Fruit fly (Drosophila melanogaster) whole organism, wandering third instar larva: ENCODE results near the gene hiro.

ENCODE experiments used
- Abd-B ChIP-seq: fragments of >200 bp; optimal IDR thresholded peaks from 2 replicates; lab custom pipeline; 2017; ENCODE audit warnings: missing biosample characterization, missing genetic modification characterization
- CG32264 ChIP-seq: fragments of 200-800 bp; sonication (Bioruptor generic); optimal IDR thresholded peaks from 2 replicates; lab custom pipeline; 2016; ENCODE audit warnings: missing biosample characterization, missing genetic modification characterization
- CG9705 ChIP-seq: fragments of 200-800 bp; sonication (Bioruptor generic); optimal IDR thresholded peaks from 2 replicates; lab custom pipeline; 2018; ENCODE audit warnings: missing biosample characterization, mild to moderate bottlenecking, missing genetic modification characterization
- CrebA ChIP-seq: fragments of 200-800 bp; sonication (Bioruptor generic); optimal IDR thresholded peaks from 2 replicates; lab custom pipeline; 2016; ENCODE audit warnings: missing biosample characterization, mild to moderate bottlenecking, missing genetic modification characterization, borderline replicate concordance
- Dfd ChIP-seq: fragments of >200 bp; optimal IDR thresholded peaks from 2 replicates; lab custom pipeline; 2017; ENCODE audit warnings: missing biosample characterization, missing genetic modification characterization
- Dif ChIP-seq: fragments of 200-275, 200-300 bp; sonication (Bioruptor generic); optimal IDR thresholded peaks from 2 replicates; lab custom pipeline; 2018; ENCODE audit warnings: missing biosample characterization, missing genetic modification characterization; ENCODE audit not compliant: partially characterized antibody
- GATAd ChIP-seq: sonication (Bioruptor generic); optimal IDR thresholded peaks from 2 replicates; lab custom pipeline; 2016; ENCODE audit warnings: missing biosample characterization, missing genetic modification characterization
- HLH106 ChIP-seq: fragments of 200-800 bp; optimal IDR thresholded peaks from 3 replicates; lab custom pipeline; 2019; ENCODE audit warnings: missing biosample characterization, mild to moderate bottlenecking, missing genetic modification characterization, moderate library complexity
- Hnf4 ChIP-seq: fragments of 200-800 bp; sonication (Bioruptor generic); optimal IDR thresholded peaks from 2 replicates; lab custom pipeline; 2016; ENCODE audit warnings: missing biosample characterization, mild to moderate bottlenecking, missing genetic modification characterization
- Hr78 ChIP-seq: fragments of >200 bp; optimal IDR thresholded peaks from 2 replicates; lab custom pipeline; 2017; ENCODE audit warnings: missing biosample characterization, missing genetic modification characterization
- Hr83 ChIP-seq: fragments of 200-300 bp; sonication (Bioruptor generic); optimal IDR thresholded peaks from 2 replicates; lab custom pipeline; 2016; ENCODE audit warnings: missing biosample characterization, mild to moderate bottlenecking, missing genetic modification characterization, moderate library complexity; ENCODE audit not compliant: poor library complexity, severe bottlenecking
- Jra ChIP-seq: sonication (Bioruptor generic); optimal IDR thresholded peaks from 2 replicates; lab custom pipeline; 2016; ENCODE audit warnings: missing biosample characterization, missing genetic modification characterization
- Mio ChIP-seq: sonication (Bioruptor generic); optimal IDR thresholded peaks from 2 replicates; lab custom pipeline; 2016; ENCODE audit warnings: missing biosample characterization, missing genetic modification characterization
- Myc ChIP-seq: fragments of >200 bp; optimal IDR thresholded peaks from 2 replicates; lab custom pipeline; 2017
- N ChIP-seq: fragments of >200 bp; optimal IDR thresholded peaks from 2 replicates; lab custom pipeline; 2018; ENCODE audit warnings: missing biosample characterization, missing external identifiers, missing genetic modification characterization
- OdsH ChIP-seq: fragments of 200-800 bp; sonication (Bioruptor generic); optimal IDR thresholded peaks from 2 replicates; lab custom pipeline; 2016; ENCODE audit warnings: missing biosample characterization, mild to moderate bottlenecking, missing genetic modification characterization
- Rel ChIP-seq, 2 experiments: fragments of 200-800 bp; sonication (Bioruptor generic) in 1 of 2; optimal IDR thresholded peaks; 2 replicates in 1 of 2; 3 replicates in 1 of 2; lab custom pipeline; 2016 to 2019; ENCODE audit warnings: mild to moderate bottlenecking in 2 of 2, missing biosample characterization in 2 of 2, missing genetic modification characterization in 2 of 2, moderate library complexity in 1 of 2
- Sp1 ChIP-seq: fragments of 200-800 bp; sonication (Bioruptor generic); optimal IDR thresholded peaks from 3 replicates; lab custom pipeline; 2019; ENCODE audit warnings: missing biosample characterization, mild to moderate bottlenecking, missing genetic modification characterization, moderate library complexity
- Vsx2 ChIP-seq: fragments of 200-300, 225-300 bp; sonication (Bioruptor generic); optimal IDR thresholded peaks from 2 replicates; lab custom pipeline; 2018; ENCODE audit warnings: missing biosample characterization, missing genetic modification characterization; ENCODE audit not compliant: partially characterized antibody
- br ChIP-seq: fragments of 200-800 bp; sonication (Bioruptor generic); optimal IDR thresholded peaks from 2 replicates; lab custom pipeline; 2016; ENCODE audit warnings: missing biosample characterization, missing genetic modification characterization
- brk ChIP-seq: fragments of 200-800 bp; sonication (Bioruptor generic); optimal IDR thresholded peaks from 2 replicates; lab custom pipeline; 2016; ENCODE audit warnings: missing biosample characterization, mild to moderate bottlenecking, missing genetic modification characterization
- dl ChIP-seq, 2 experiments: fragments of 175-275, 200-275 bp in 1 of 2; fragments of 200-275 bp in 1 of 2; sonication (Bioruptor generic); optimal IDR thresholded peaks; lab custom pipeline; 2018; ENCODE audit warnings: mild to moderate bottlenecking in 2 of 2, missing biosample characterization in 2 of 2, missing genetic modification characterization in 2 of 2, moderate library complexity in 2 of 2; ENCODE audit not compliant: partially characterized antibody in 2 of 2, insufficient read depth in 1 of 2
- dmrt93B ChIP-seq: fragments of 200-800 bp; sonication (Bioruptor generic); optimal IDR thresholded peaks from 2 replicates; lab custom pipeline; 2018; ENCODE audit warnings: missing biosample characterization, mild to moderate bottlenecking, missing genetic modification characterization
- dsf ChIP-seq: sonication (Bioruptor generic); optimal IDR thresholded peaks from 2 replicates; lab custom pipeline; 2016; ENCODE audit warnings: missing biosample characterization, missing genetic modification characterization, borderline replicate concordance
- ey ChIP-seq: fragments of 200-800 bp; sonication (Bioruptor generic); optimal IDR thresholded peaks from 2 replicates; lab custom pipeline; 2016; ENCODE audit warnings: missing biosample characterization, missing genetic modification characterization
- foxo ChIP-seq, 2 experiments: fragments of 200-800 bp; sonication (Bioruptor generic); optimal IDR thresholded peaks; 2 replicates in 1 of 2; 3 replicates in 1 of 2; lab custom pipeline; 2016 to 2017; ENCODE audit warnings: missing biosample characterization in 2 of 2, missing genetic modification characterization in 2 of 2
- fru ChIP-seq: fragments of 200-800 bp; sonication (Bioruptor generic); optimal IDR thresholded peaks from 3 replicates; lab custom pipeline; 2016; ENCODE audit warnings: missing biosample characterization, mild to moderate bottlenecking, missing genetic modification characterization
- h ChIP-seq: fragments of 200-800 bp; sonication (Bioruptor generic); optimal IDR thresholded peaks from 3 replicates; lab custom pipeline; 2016; ENCODE audit warnings: missing biosample characterization, mild to moderate bottlenecking, missing genetic modification characterization
- jim ChIP-seq: fragments of 175-275, 200-325 bp; sonication (Bioruptor generic); optimal IDR thresholded peaks from 2 replicates; lab custom pipeline; 2016; ENCODE audit warnings: missing biosample characterization, mild to moderate bottlenecking, missing genetic modification characterization
- lola ChIP-seq: fragments of >200 bp; optimal IDR thresholded peaks from 2 replicates; lab custom pipeline; 2017; ENCODE audit warnings: missing biosample characterization, missing genetic modification characterization
- pan ChIP-seq: fragments of >200 bp; optimal IDR thresholded peaks from 2 replicates; lab custom pipeline; 2017
- psq ChIP-seq: fragments of 200-800 bp; sonication (Bioruptor generic); optimal IDR thresholded peaks from 3 replicates; lab custom pipeline; 2017; ENCODE audit warnings: missing biosample characterization, mild to moderate bottlenecking, missing genetic modification characterization, moderate library complexity
- rgr ChIP-seq: fragments of 200-800 bp; sonication (Bioruptor generic); optimal IDR thresholded peaks from 3 replicates; lab custom pipeline; 2016; ENCODE audit warnings: missing biosample characterization, mild to moderate bottlenecking, missing genetic modification characterization
- sage ChIP-seq: fragments of 200-800 bp; sonication (Bioruptor generic); optimal IDR thresholded peaks from 2 replicates; lab custom pipeline; 2016; ENCODE audit warnings: missing biosample characterization, mild to moderate bottlenecking, missing genetic modification characterization
- sv ChIP-seq: fragments of 200-800 bp; sonication (Bioruptor generic); optimal IDR thresholded peaks from 3 replicates; lab custom pipeline; 2016; ENCODE audit warnings: missing biosample characterization, missing genetic modification characterization
- tai ChIP-seq: sonication (Bioruptor generic); optimal IDR thresholded peaks from 2 replicates; lab custom pipeline; 2016; ENCODE audit warnings: missing biosample characterization, missing genetic modification characterization
- usp ChIP-seq: fragments of >200 bp; optimal IDR thresholded peaks from 2 replicates; lab custom pipeline; 2017; ENCODE audit warnings: missing biosample characterization, missing genetic modification characterization
- woc ChIP-seq: sonication (Bioruptor generic); optimal IDR thresholded peaks from 2 replicates; lab custom pipeline; 2016; ENCODE audit warnings: missing biosample characterization, mild to moderate bottlenecking, missing genetic modification characterization

hiro gene

dm6 chr3L:681793-682369 is 5.9 kb downstream of the hiro start:
- TF ChIP-seq Mio (no peak), sage (GFP tag; lab: Kevin White, UChicago) (no peak), dsf (GFP tag; lab: Kevin White, UChicago) (no peak), usp (GFP tag; lab: Kevin White, UChicago) (no peak), Rel (GFP tag; optimal IDR thresholded peaks at IDR 0.05; lab: Kevin White, UChicago) (no peak), Rel (tag; optimal IDR thresholded peaks at IDR 0.05; lab: Kevin White, UChicago) (peak; percentile 40), Dfd (no peak), CG32264 (no peak), pan (lab: Kevin White, UChicago) (no peak), brk (no peak), fru (peak; percentile 57), Vsx2 (peak; percentile 79), OdsH (GFP tag; lab: Kevin White, UChicago) (peak; percentile 63), dmrt93B (GFP tag; lab: Kevin White, UChicago) (no peak), tai (no peak), Sp1 (GFP tag; lab: Kevin White, UChicago) (peak; percentile 57), lola (GFP tag; lab: Kevin White, UChicago) (no peak), Hr83 (GFP tag; lab: Kevin White, UChicago) (peak; percentile 61), Jra (GFP tag; lab: Kevin White, UChicago) (peak; percentile 31), CG9705 (GFP tag; lab: Kevin White, UChicago) (no peak), woc (GFP tag; lab: Kevin White, UChicago) (no peak), br (GFP tag; lab: Kevin White, UChicago) (peak; percentile 72), Abd-B (GFP tag; lab: Kevin White, UChicago) (no peak), jim (GFP tag; lab: Kevin White, UChicago) (no peak), Hr78 (no peak), foxo (GFP tag; optimal IDR thresholded peaks at IDR 0.05; lab: Kevin White, UChicago) (peak in 1 of 2 experiments; percentile 72), GATAd (GFP tag; lab: Kevin White, UChicago) (peak; percentile 39), CrebA (GFP tag; lab: Kevin White, UChicago) (no peak), N (GFP tag; lab: Kevin White, UChicago) (no peak), rgr (GFP tag; lab: Kevin White, UChicago) (peak; percentile 72), dl (GFP tag; optimal IDR thresholded peaks at IDR 0.05; lab: Kevin White, UChicago; ENCODE audit: insufficient read depth in 1 of 2, partially characterized antibody in 2 of 2) (peak in 1 of 2 experiments; percentile 51), Myc (lab: Kevin White, UChicago) (no peak), sv (peak; percentile 31), h (GFP tag; lab: Kevin White, UChicago) (peak; percentile 61), Dif (GFP tag; lab: Kevin White, UChicago) (peak; percentile 51), psq (GFP tag; lab: Kevin White, UChicago) (peak; percentile 22), HLH106 (tag; lab: Kevin White, UChicago) (peak; percentile 32), Hnf4 (GFP tag; lab: Kevin White, UChicago) (no peak), ey (peak; percentile 16)
- TF ChIP-seq, all 38 proteins: peak for 18

- TF ChIP-seq N (GFP tag; lab: Kevin White, UChicago) (no peak), psq (GFP tag; lab: Kevin White, UChicago) (peak; percentile 64), OdsH (GFP tag; lab: Kevin White, UChicago) (peak; percentile 56), Myc (lab: Kevin White, UChicago) (no peak), Dif (GFP tag; lab: Kevin White, UChicago) (no peak), h (GFP tag; lab: Kevin White, UChicago) (peak; percentile 22), rgr (GFP tag; lab: Kevin White, UChicago) (peak; percentile 71), usp (GFP tag; lab: Kevin White, UChicago) (no peak), pan (lab: Kevin White, UChicago) (no peak), tai (no peak), brk (no peak), br (GFP tag; lab: Kevin White, UChicago) (peak; percentile 49), Rel (GFP tag; optimal IDR thresholded peaks at IDR 0.05; lab: Kevin White, UChicago) (no peak), Rel (tag; optimal IDR thresholded peaks at IDR 0.05; lab: Kevin White, UChicago) (no peak), fru (peak; percentile 71), dmrt93B (GFP tag; lab: Kevin White, UChicago) (peak; percentile 35), GATAd (GFP tag; lab: Kevin White, UChicago) (peak; percentile 11), lola (GFP tag; lab: Kevin White, UChicago) (no peak), Jra (GFP tag; lab: Kevin White, UChicago) (peak; percentile 74), Abd-B (GFP tag; lab: Kevin White, UChicago) (no peak), CG32264 (peak; percentile 44), ey (peak; percentile 74), jim (GFP tag; lab: Kevin White, UChicago) (peak; percentile 17), woc (GFP tag; lab: Kevin White, UChicago) (peak; percentile 77), Hr83 (GFP tag; lab: Kevin White, UChicago) (peak; percentile 51), sv (peak; percentile 69), Hnf4 (GFP tag; lab: Kevin White, UChicago) (peak; percentile 72), Hr78 (no peak), dl (GFP tag; optimal IDR thresholded peaks at IDR 0.05; lab: Kevin White, UChicago; ENCODE audit: insufficient read depth in 1 of 2, partially characterized antibody in 2 of 2) (no peak), foxo (GFP tag; optimal IDR thresholded peaks at IDR 0.05; lab: Kevin White, UChicago) (peak; percentile 18 to 75), HLH106 (tag; lab: Kevin White, UChicago) (peak; percentile 71), Mio (no peak), dsf (GFP tag; lab: Kevin White, UChicago) (peak; percentile 7), sage (GFP tag; lab: Kevin White, UChicago) (peak; percentile 68), Sp1 (GFP tag; lab: Kevin White, UChicago) (peak; percentile 66), CrebA (GFP tag; lab: Kevin White, UChicago) (no peak), Dfd (no peak), CG9705 (GFP tag; lab: Kevin White, UChicago) (peak; percentile 42), Vsx2 (no peak)
Measured at dm6 chr3L:680258-680657, 7.5 kb downstream of the hiro start, which contains the start of gene CG17129. CG17129 (minus strand) TSS chr3L:680326.
